Worm (Caenorhabditis elegans): Measurements from ENCODE around the gene B0001.4.

The B0001.4 gene

ce11 chrIV:12134991-12135390 is 3.0 kb downstream of the B0001.4 start:
- TF ChIP-seq W03F9.2 (tag; optimal IDR thresholded peaks at IDR 0.05): no peak
- TF ChIP-seq him-1 (tag; optimal IDR thresholded peaks at IDR 0.05): no peak
- no peak for TF ChIP-seq dao-5 (tag; optimal IDR thresholded peaks at IDR 0.05)

ce11 chrIV:12133776-12134175 is 4.2 kb downstream of the B0001.4 start:
- no peak for TF ChIP-seq him-1 (tag; optimal IDR thresholded peaks at IDR 0.05)

ce11 chrIV:12131308-12132072 is 6.5 kb downstream of the B0001.4 start:
- TF ChIP-seq him-1 (tag; optimal IDR thresholded peaks at IDR 0.05): no peak
- TF ChIP-seq W03F9.2 (tag; optimal IDR thresholded peaks at IDR 0.05): no peak
- no peak for TF ChIP-seq dao-5 (tag; optimal IDR thresholded peaks at IDR 0.05)

- no peak for TF ChIP-seq dao-5 (tag; optimal IDR thresholded peaks at IDR 0.05)
- TF ChIP-seq W03F9.2 (tag; optimal IDR thresholded peaks at IDR 0.05): no peak
- no peak for TF ChIP-seq him-1 (tag; optimal IDR thresholded peaks at IDR 0.05)
Measured at ce11 chrIV:12129204-12129603, 8.8 kb downstream of the B0001.4 start, which contains the start of gene lin-24. Gene lin-24, plus strand, starts transcription at chrIV:12129504.

ce11 chrIV:12128708-12129107 is 9.3 kb downstream of the B0001.4 start:
- TF ChIP-seq W03F9.2 (tag; optimal IDR thresholded peaks at IDR 0.05) (no peak), him-1 (tag; optimal IDR thresholded peaks at IDR 0.05) (no peak), dao-5 (tag; optimal IDR thresholded peaks at IDR 0.05) (no peak)

- TF ChIP-seq dao-5 (tag; optimal IDR thresholded peaks at IDR 0.05) (no peak), W03F9.2 (tag; optimal IDR thresholded peaks at IDR 0.05) (no peak), him-1 (tag; optimal IDR thresholded peaks at IDR 0.05) (no peak)
Measured at ce11 chrIV:12127838-12128237, 10.2 kb downstream of the B0001.4 start.

ce11 chrIV:12126740-12127472 is 11.1 kb downstream of the B0001.4 start:
- TF ChIP-seq W03F9.2 (tag; optimal IDR thresholded peaks at IDR 0.05) (no peak), him-1 (tag; optimal IDR thresholded peaks at IDR 0.05) (no peak), dao-5 (tag; optimal IDR thresholded peaks at IDR 0.05) (no peak)

- TF ChIP-seq him-1 (tag; optimal IDR thresholded peaks at IDR 0.05) (no peak), dao-5 (tag; optimal IDR thresholded peaks at IDR 0.05) (no peak), W03F9.2 (tag; optimal IDR thresholded peaks at IDR 0.05) (no peak)
Measured at ce11 chrIV:12124314-12125084, 13.5 kb downstream of the B0001.4 start, which contains the start of gene dhhc-6. Gene dhhc-6, plus strand, starts transcription at chrIV:12124952.

ce11 chrIV:12122874-12123664 is 14.9 kb downstream of the B0001.4 start, which contains the start of gene aly-3:
Gene aly-3, plus strand, starts transcription at chrIV:12123282.
- TF ChIP-seq dao-5 (tag; optimal IDR thresholded peaks at IDR 0.05): no peak

- TF ChIP-seq him-1 (tag; optimal IDR thresholded peaks at IDR 0.05) (no peak), W03F9.2 (tag; optimal IDR thresholded peaks at IDR 0.05) (peak; percentile 53), dao-5 (tag; optimal IDR thresholded peaks at IDR 0.05) (no peak)
Measured at ce11 chrIV:12121076-12121475, 16.9 kb downstream of the B0001.4 start, which contains the start of the genes ddb-1 and M18.6. Gene ddb-1, minus strand, starts transcription at chrIV:12121165. Gene M18.6, plus strand, starts transcription at chrIV:12121310.

- TF ChIP-seq W03F9.2 (tag; optimal IDR thresholded peaks at IDR 0.05) (no peak), him-1 (tag; optimal IDR thresholded peaks at IDR 0.05) (no peak), dao-5 (tag; optimal IDR thresholded peaks at IDR 0.05) (no peak)
Measured at ce11 chrIV:12120536-12120935, 17.5 kb downstream of the B0001.4 start.

ce11 chrIV:12114498-12114897 is 23.5 kb downstream of the B0001.4 start:
- TF ChIP-seq W03F9.2 (tag; optimal IDR thresholded peaks at IDR 0.05): no peak
- no peak for TF ChIP-seq him-1 (tag; optimal IDR thresholded peaks at IDR 0.05)
- TF ChIP-seq dao-5 (tag; optimal IDR thresholded peaks at IDR 0.05): no peak

ce11 chrIV:12113056-12113455 is 24.9 kb downstream of the B0001.4 start:
- TF ChIP-seq him-1 (tag; optimal IDR thresholded peaks at IDR 0.05) (no peak), W03F9.2 (tag; optimal IDR thresholded peaks at IDR 0.05) (no peak), dao-5 (tag; optimal IDR thresholded peaks at IDR 0.05) (no peak)
